Worm (Caenorhabditis elegans) whole organism, L2 larva: ENCODE data around the gene gei-1.

Experiments
- crh-2 ChIP-seq: sonication (generic microtip); optimal IDR thresholded peaks from 2 replicates; lab custom pipeline; 2017; ENCODE audit warnings: missing biosample characterization, missing genetic modification characterization
- lin-13 ChIP-seq: fragments of 150-350 bp; optimal IDR thresholded peaks from 2 replicates; lab custom pipeline; 2014; ENCODE audit warnings: missing biosample characterization, missing genetic modification reagents, missing genetic modification characterization

- TF ChIP-seq lin-13 (GFP tag; lab: Kevin White, UChicago) (no peak), crh-2 (tag; lab: Kevin White, UChicago) (no peak)
Observed at ce11 chrIII:3345835-3346234, 1.2 kb downstream of the gei-1 start.
